Worm (Caenorhabditis elegans): ENCODE data around the gene C30G12.2.
A peak's percentile ranks its signal among the peaks of the same experiment; 100 is the strongest.

Gene C30G12.2

DNA sequence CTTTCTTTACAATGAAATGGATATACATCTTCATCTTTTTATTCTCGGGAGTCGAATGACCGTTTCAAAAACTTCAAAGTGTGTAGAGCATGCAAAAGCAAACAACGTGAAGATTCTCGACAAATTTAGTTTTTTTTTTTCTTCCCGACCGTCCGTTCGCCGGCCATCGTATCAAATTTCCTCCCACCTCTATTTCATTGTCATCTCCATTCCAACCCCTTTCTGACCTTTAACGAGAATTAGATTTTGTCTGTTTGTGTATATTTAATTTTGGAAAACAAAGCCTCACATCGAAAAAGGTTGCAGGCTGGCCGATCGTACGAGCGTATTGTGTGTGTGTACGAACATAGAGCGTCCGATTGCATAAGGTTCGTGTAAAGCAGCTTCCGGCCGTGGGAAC, 8.8 kb downstream of the C30G12.2 start, which contains the start of gene C30G12.1:
TSS of gene C30G12.1 (plus strand) at position 301 of the 400 bp plus-strand sequence.
- TF ChIP-seq ccch-3 (GFP tag; optimal IDR thresholded peaks at IDR 0.05): no peak
- no peak for TF ChIP-seq unc-130 (GFP tag; optimal IDR thresholded peaks at IDR 0.05)
- no peak for TF ChIP-seq egrh-3 (GFP tag; IDR thresholded peaks at IDR 0.05)
- no peak for TF ChIP-seq chd-7 (tag; optimal IDR thresholded peaks at IDR 0.05)
- TF ChIP-seq lin-54 (GFP tag; optimal IDR thresholded peaks at IDR 0.05): no peak
- TF ChIP-seq Y95B8A.8 (GFP tag; IDR thresholded peaks at IDR 0.05): no peak
- TF ChIP-seq B0261.1 (tag; optimal IDR thresholded peaks at IDR 0.05): no peak
- TF ChIP-seq Y79H2A.3 (GFP tag; conservative IDR thresholded peaks at IDR 0.05): no peak
- no peak for TF ChIP-seq hlh-12 (tag; optimal IDR thresholded peaks at IDR 0.05)
- no peak for TF ChIP-seq ztf-22 (GFP tag; optimal IDR thresholded peaks at IDR 0.05)
- TF ChIP-seq rec-8 (tag; optimal IDR thresholded peaks at IDR 0.05): no peak
- no peak for TF ChIP-seq pbrm-1 (GFP tag; IDR thresholded peaks at IDR 0.05)
- no peak for TF ChIP-seq attf-3 (GFP tag; conservative IDR thresholded peaks at IDR 0.05)
- TF ChIP-seq ekl-4 (GFP tag; IDR thresholded peaks at IDR 0.05): no peak
- no peak for TF ChIP-seq nhr-90 (tag; optimal IDR thresholded peaks at IDR 0.05)
- no peak for TF ChIP-seq nhr-179 (tag; optimal IDR thresholded peaks at IDR 0.05)
- TF ChIP-seq Y67H2A.10 (GFP tag; conservative IDR thresholded peaks at IDR 0.05): no peak
- no peak for TF ChIP-seq die-1 (tag; optimal IDR thresholded peaks at IDR 0.05)
- no peak for TF ChIP-seq ceh-27 (GFP tag; optimal IDR thresholded peaks at IDR 0.05)
- no peak for TF ChIP-seq efl-1 (GFP tag; optimal IDR thresholded peaks at IDR 0.05)

DNA sequence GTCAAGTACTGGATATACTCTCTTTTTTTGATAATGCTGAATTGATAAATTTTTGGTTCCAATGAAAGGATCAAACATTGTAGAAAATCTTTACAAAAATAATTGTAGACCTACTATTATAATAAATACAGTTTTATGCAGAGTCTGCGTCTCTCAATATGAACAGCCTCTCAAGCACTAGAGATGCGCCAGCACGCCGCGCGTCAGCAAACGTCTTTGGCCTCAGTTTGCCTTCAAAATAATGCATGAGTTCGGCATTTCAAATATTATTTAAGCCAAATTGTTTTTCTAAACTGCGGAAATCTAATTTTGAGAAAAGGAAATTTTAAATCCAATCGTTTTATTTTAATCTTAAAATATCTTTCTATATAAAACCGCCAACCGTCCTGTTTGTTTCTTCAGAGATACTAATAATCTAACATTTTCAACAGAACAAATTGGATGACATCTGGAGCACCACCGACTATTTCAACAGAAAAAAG, 11.5 kb downstream of the C30G12.2 start, which contains the start of gene cul-4:
TSS of gene cul-4 (plus strand) at position 432 of the 482 bp plus-strand sequence.
- no peak for TF ChIP-seq bed-1 (GFP tag; IDR thresholded peaks at IDR 0.05)
- TF ChIP-seq ztf-25 (GFP tag; IDR thresholded peaks at IDR 0.05): no peak
- no peak for TF ChIP-seq sptf-2 (GFP tag; optimal IDR thresholded peaks at IDR 0.05)
- TF ChIP-seq lin-40 (tag; optimal IDR thresholded peaks at IDR 0.05): no peak
- no peak for TF ChIP-seq nfya-2 (GFP tag; IDR thresholded peaks at IDR 0.05)
- no peak for TF ChIP-seq cebp-1 (GFP tag; IDR thresholded peaks at IDR 0.05)
- TF ChIP-seq cebp-1 (tag; optimal IDR thresholded peaks at IDR 0.05): no peak
- TF ChIP-seq efl-1 (GFP tag; optimal IDR thresholded peaks at IDR 0.05): peak; percentile 63
- TF ChIP-seq K11D2.4 (GFP tag; IDR thresholded peaks at IDR 0.05): no peak
- peak; percentile 23 for TF ChIP-seq ceh-27 (GFP tag; optimal IDR thresholded peaks at IDR 0.05)
- no peak for TF ChIP-seq ceh-58 (GFP tag; IDR thresholded peaks at IDR 0.05)
- no peak for TF ChIP-seq C06A6.2 (GFP tag; conservative IDR thresholded peaks at IDR 0.05)
- TF ChIP-seq mes-4 (tag; optimal IDR thresholded peaks at IDR 0.05): no peak
- TF ChIP-seq him-1 (tag; optimal IDR thresholded peaks at IDR 0.05): peak; percentile 82
- no peak for TF ChIP-seq C17E4.6 (GFP tag; IDR thresholded peaks at IDR 0.05)
- TF ChIP-seq lag-1 (GFP tag; IDR thresholded peaks at IDR 0.05): no peak
- TF ChIP-seq nhr-80 (tag; optimal IDR thresholded peaks at IDR 0.05): peak; percentile 22
- TF ChIP-seq ZK185.1 (tag; optimal IDR thresholded peaks at IDR 0.05; ENCODE audit: poor library complexity, severe bottlenecking): peak; percentile 85
- TF ChIP-seq ets-4 (GFP tag; optimal IDR thresholded peaks at IDR 0.05): no peak
- TF ChIP-seq madf-3 (GFP tag; IDR thresholded peaks at IDR 0.05): peak; percentile 91
- TF ChIP-seq rec-8 (tag; optimal IDR thresholded peaks at IDR 0.05): no peak
- TF ChIP-seq sea-2 (GFP tag; IDR thresholded peaks at IDR 0.05): no peak
- no peak for TF ChIP-seq cebp-2 (GFP tag; IDR thresholded peaks at IDR 0.05)
- no peak for TF ChIP-seq zim-3 (tag; optimal IDR thresholded peaks at IDR 0.05)
- peak; percentile 86 for TF ChIP-seq pbrm-1 (GFP tag; IDR thresholded peaks at IDR 0.05)
- TF ChIP-seq Y56A3A.18 (GFP tag; IDR thresholded peaks at IDR 0.05): 0 out of 2 replicates have a peak, but pooled peaks have one; percentile 50
- TF ChIP-seq chd-7 (tag; optimal IDR thresholded peaks at IDR 0.05): no peak
- TF ChIP-seq snpc-1.1 (tag; optimal IDR thresholded peaks at IDR 0.05; ENCODE audit: insufficient read depth): peak; percentile 79
- TF ChIP-seq T07F8.4 (tag; optimal IDR thresholded peaks at IDR 0.05): no peak
- no peak for TF ChIP-seq dpff-1 (tag; optimal IDR thresholded peaks at IDR 0.05)
- TF ChIP-seq ceh-91 (GFP tag; IDR thresholded peaks at IDR 0.05): peak; percentile 80
- peak; percentile 81 for TF ChIP-seq tlf-1 (GFP tag; optimal IDR thresholded peaks at IDR 0.05)
- TF ChIP-seq ztf-18 (tag; optimal IDR thresholded peaks at IDR 0.05): peak; percentile 98
- TF ChIP-seq lin-54 (GFP tag; optimal IDR thresholded peaks at IDR 0.05): peak; percentile 88

Data from whole organism, young adult.